Worm (Caenorhabditis elegans): ENCODE results near the gene hpo-29.

hpo-29 gene

DNA sequence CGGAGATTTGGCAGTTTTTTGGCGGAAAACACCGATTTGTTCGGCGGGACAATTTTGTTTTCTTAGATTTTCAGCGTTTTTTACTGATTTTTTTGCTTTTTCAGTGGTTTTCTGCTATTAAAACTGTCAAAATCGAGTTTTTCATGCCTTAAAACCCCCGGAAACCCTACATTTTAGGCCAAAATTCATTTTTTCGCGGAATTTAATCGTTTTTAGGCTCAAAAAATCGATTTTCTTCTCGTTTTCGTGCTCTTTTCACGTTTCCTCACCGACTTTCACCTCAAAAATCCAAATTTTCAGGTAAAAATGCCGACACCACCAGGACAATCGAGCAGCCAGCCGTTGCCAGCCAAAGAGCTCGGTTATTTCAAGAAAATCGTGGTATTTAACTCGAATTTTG is at the start of gene hpo-29:
Gene hpo-29 (plus strand): TSS at position 301 of the 400 bp plus-strand sequence.
- no peak for TF ChIP-seq drap-1 (GFP tag; optimal IDR thresholded peaks at IDR 0.05)
- TF ChIP-seq unc-39 (tag; optimal IDR thresholded peaks at IDR 0.05) = no peak
- no peak for TF ChIP-seq hlh-1 (tag; optimal IDR thresholded peaks at IDR 0.05)
- TF ChIP-seq ceh-39 (tag; optimal IDR thresholded peaks at IDR 0.05) = no peak
- no peak for TF ChIP-seq lin-32 (GFP tag; optimal IDR thresholded peaks at IDR 0.05)

DNA sequence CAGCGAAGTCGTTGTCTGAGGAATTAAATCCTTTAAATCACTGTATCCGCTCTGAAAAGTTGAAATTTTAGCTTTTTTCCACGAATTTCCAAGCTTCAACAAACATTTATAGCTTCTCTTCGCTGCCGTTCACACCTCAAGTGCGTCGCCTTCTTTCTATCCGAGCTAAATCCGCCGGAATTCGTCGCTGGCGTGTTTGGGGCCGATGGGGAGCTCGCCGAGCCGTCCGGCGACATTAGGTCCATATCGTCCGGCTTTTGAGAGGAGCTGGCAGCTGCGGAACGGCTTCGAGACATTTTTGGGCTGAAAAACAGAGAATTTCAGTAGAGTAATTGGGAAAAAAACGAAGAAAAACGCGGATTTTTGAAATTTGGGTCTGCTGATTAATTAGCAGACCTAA is 47.8 kb upstream of the hpo-29 start, which contains the start of gene mxl-2:
Gene mxl-2 (minus strand): TSS at position 303 of the 400 bp plus-strand sequence.
- TF ChIP-seq cnd-1 (tag; optimal IDR thresholded peaks at IDR 0.05) = no peak

ce11 chrIII:188426-188888 is 47.2 kb upstream of the hpo-29 start, which contains the start of gene ubc-20:
Gene ubc-20 (plus strand): TSS chrIII:188838.
- peak; percentile 41 for TF ChIP-seq ceh-39 (tag; optimal IDR thresholded peaks at IDR 0.05)
- TF ChIP-seq mep-1 (tag; optimal IDR thresholded peaks at IDR 0.05) = no peak
- TF ChIP-seq ces-1 (GFP tag; optimal IDR thresholded peaks at IDR 0.05) = peak; percentile 2
- no peak for TF ChIP-seq sptf-1 (tag; optimal IDR thresholded peaks at IDR 0.05)
- TF ChIP-seq nhr-237 (tag; optimal IDR thresholded peaks at IDR 0.05) = peak; percentile 31

DNA sequence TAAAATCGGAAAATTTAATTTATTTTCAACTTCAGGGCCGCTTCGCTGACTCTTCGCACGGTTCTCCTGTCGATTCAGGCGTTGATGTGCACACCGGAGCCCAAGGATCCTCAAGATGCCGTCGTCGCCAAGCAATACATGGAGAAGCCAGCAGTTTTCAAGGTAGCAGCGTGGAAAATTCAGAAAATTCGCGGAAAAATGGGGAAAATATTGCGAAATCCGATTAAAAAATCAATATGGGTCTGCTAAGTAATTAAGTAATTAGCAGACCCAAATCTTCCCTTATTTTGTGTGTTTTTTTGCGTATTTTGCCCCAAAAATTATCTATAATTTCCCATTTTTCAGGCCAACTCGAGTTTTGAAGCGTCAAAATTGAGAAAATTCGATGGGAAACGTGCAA is 46.4 kb upstream of the hpo-29 start:
- TF ChIP-seq ceh-43 (GFP tag; optimal IDR thresholded peaks at IDR 0.05) = no peak
- TF ChIP-seq cnd-1 (tag; optimal IDR thresholded peaks at IDR 0.05) = no peak
- TF ChIP-seq nhr-28 (tag; optimal IDR thresholded peaks at IDR 0.05) = no peak

ce11 chrIII:190686-191085 is 45.0 kb upstream of the hpo-29 start, which contains the start of gene cox-17:
Gene cox-17 (plus strand): TSS chrIII:190986.
- TF ChIP-seq unc-39 (tag; optimal IDR thresholded peaks at IDR 0.05) (no peak), unc-120 (tag; optimal IDR thresholded peaks at IDR 0.05; ENCODE audit: poor library complexity, severe bottlenecking) (no peak), ceh-43 (GFP tag; optimal IDR thresholded peaks at IDR 0.05) (no peak), mab-5 (tag; optimal IDR thresholded peaks at IDR 0.05) (no peak), zip-8 (tag; optimal IDR thresholded peaks at IDR 0.05) (no peak)

DNA sequence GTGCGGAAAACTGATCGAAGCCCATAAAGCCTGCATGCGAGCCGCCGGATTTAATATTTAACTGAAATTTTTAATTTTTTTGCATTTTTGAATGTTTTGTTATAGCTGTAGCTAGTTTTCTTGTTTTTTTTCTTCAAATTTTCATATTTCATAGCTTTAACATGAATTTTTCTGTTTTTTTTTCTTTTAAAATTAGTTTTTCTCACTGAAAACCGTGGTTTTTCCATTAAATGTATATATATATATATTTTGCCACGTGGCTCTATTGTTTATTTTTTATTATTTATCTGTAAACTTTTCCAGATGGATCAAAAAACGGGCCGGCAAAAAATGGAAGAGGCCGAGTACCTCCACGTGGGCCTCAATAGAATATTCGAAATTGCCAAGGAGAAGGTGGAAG is 43.8 kb upstream of the hpo-29 start, which contains the start of gene sec-20:
Gene sec-20 (plus strand): TSS at position 301 of the 400 bp plus-strand sequence.
- TF ChIP-seq flh-1 (GFP tag; optimal IDR thresholded peaks at IDR 0.05) = no peak
- no peak for TF ChIP-seq hlh-1 (tag; optimal IDR thresholded peaks at IDR 0.05)
- no peak for TF ChIP-seq ces-1 (GFP tag; optimal IDR thresholded peaks at IDR 0.05)
- TF ChIP-seq mls-2 (tag; optimal IDR thresholded peaks at IDR 0.05) = no peak
- no peak for TF ChIP-seq unc-120 (tag; optimal IDR thresholded peaks at IDR 0.05; ENCODE audit: poor library complexity, severe bottlenecking)
- TF ChIP-seq blmp-1 (tag; optimal IDR thresholded peaks at IDR 0.05) = no peak
- TF ChIP-seq unc-39 (tag; optimal IDR thresholded peaks at IDR 0.05) = no peak
- no peak for TF ChIP-seq sem-2 (GFP tag; optimal IDR thresholded peaks at IDR 0.05)
- TF ChIP-seq sptf-1 (tag; optimal IDR thresholded peaks at IDR 0.05) = no peak
- TF ChIP-seq nhr-76 (tag; optimal IDR thresholded peaks at IDR 0.05) = no peak

DNA sequence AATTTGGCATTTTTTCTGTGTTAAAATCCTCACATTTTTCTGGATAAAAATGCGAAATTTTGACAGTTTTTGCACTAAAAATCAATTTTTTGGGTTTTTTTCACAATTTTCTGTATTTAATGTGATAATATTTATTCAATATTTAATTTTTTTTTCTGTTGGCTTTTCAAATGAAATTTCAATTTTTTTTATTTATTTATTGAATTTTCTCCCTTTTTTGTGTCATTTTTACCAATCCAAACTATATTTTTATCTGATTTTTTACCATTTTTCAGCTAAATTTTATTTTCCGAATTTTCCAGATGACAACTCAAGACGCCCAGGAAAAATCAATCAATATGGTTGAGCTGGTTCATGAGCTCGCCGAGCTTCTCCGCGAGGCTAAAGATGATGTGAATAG is 41.5 kb upstream of the hpo-29 start, which contains the start of gene F40G9.17:
Gene F40G9.17 (plus strand): TSS at position 301 of the 400 bp plus-strand sequence.
- no peak for TF ChIP-seq ceh-83 (GFP tag; optimal IDR thresholded peaks at IDR 0.05)
- no peak for TF ChIP-seq hlh-1 (tag; optimal IDR thresholded peaks at IDR 0.05)
- TF ChIP-seq nhr-237 (tag; optimal IDR thresholded peaks at IDR 0.05) = no peak
- TF ChIP-seq drap-1 (GFP tag; optimal IDR thresholded peaks at IDR 0.05) = no peak
- TF ChIP-seq snpc-4 (tag; optimal IDR thresholded peaks at IDR 0.05) = no peak
- no peak for TF ChIP-seq mab-5 (tag; optimal IDR thresholded peaks at IDR 0.05)

DNA sequence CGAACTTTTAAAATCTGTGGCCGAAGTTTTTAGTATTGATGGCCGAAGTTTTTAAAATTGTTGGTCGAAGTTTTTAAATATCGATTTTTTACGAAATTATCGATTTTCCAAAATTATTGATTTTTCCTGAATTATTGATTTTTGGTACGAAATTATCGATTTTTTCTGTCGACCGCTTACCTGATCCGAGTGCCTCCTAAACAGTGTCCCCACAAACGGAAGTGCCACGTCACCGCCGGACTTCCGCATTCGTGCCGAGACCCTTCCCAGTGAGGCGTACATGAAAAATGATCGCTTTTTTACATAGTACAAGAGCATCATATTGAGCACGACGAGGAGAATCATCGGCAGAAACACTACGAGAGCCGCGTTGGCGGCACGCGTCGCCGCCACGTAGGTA is 31.7 kb upstream of the hpo-29 start:
- TF ChIP-seq ztf-11 (tag; optimal IDR thresholded peaks at IDR 0.05) (no peak), ces-1 (GFP tag; optimal IDR thresholded peaks at IDR 0.05) (no peak), lin-32 (GFP tag; optimal IDR thresholded peaks at IDR 0.05) (no peak), ceh-83 (GFP tag; optimal IDR thresholded peaks at IDR 0.05) (no peak), mls-2 (tag; optimal IDR thresholded peaks at IDR 0.05) (no peak), sptf-1 (tag; optimal IDR thresholded peaks at IDR 0.05) (no peak), zip-8 (tag; optimal IDR thresholded peaks at IDR 0.05) (no peak)
